Worm (Caenorhabditis elegans): Measurements from ENCODE around the gene fbxa-202.

Gene fbxa-202

ce11 chrV:6328897-6329296 is 1.8 kb downstream of the fbxa-202 start, which contains the start of gene T28C12.2:
Gene T28C12.2, plus strand, starts transcription at chrV:6329197.
- TF ChIP-seq tbx-2 (tag; optimal IDR thresholded peaks at IDR 0.05) (no peak), jun-1 (tag; optimal IDR thresholded peaks at IDR 0.05) (no peak), vab-15 (tag; optimal IDR thresholded peaks at IDR 0.05) (no peak), Y116A8C.19 (tag; optimal IDR thresholded peaks at IDR 0.05; ENCODE audit: borderline replicate concordance) (no peak), unc-86 (tag; optimal IDR thresholded peaks at IDR 0.05) (no peak), snu-23 (GFP tag; optimal IDR thresholded peaks at IDR 0.05) (no peak), efl-3 (GFP tag; optimal IDR thresholded peaks at IDR 0.05) (no peak), fos-1 (tag; optimal IDR thresholded peaks at IDR 0.05) (no peak), unc-30 (tag; optimal IDR thresholded peaks at IDR 0.05) (no peak)

ce11 chrV:6331607-6332006 is 4.5 kb downstream of the fbxa-202 start, which contains the start of gene T28C12.1:
Gene T28C12.1, plus strand, starts transcription at chrV:6331907.
- no peak for TF ChIP-seq nhr-237 (tag; optimal IDR thresholded peaks at IDR 0.05)

- TF ChIP-seq nhr-11 (tag; optimal IDR thresholded peaks at IDR 0.05) (no peak), ceh-88 (GFP tag; IDR thresholded peaks at IDR 0.05) (no peak), lsy-2 (tag; optimal IDR thresholded peaks at IDR 0.05) (no peak), sptf-1 (tag; optimal IDR thresholded peaks at IDR 0.05) (no peak), vab-15 (tag; optimal IDR thresholded peaks at IDR 0.05) (no peak)
Measured at ce11 chrV:6335226-6335625, 8.1 kb downstream of the fbxa-202 start.

- TF ChIP-seq efl-1 (optimal IDR thresholded peaks at IDR 0.05) (no peak), efl-1 (GFP tag; optimal IDR thresholded peaks at IDR 0.05 in 1 of 2) (peak in 1 of 2 experiments; percentile 87), nhr-71 (tag; optimal IDR thresholded peaks at IDR 0.05) (no peak)
Measured at ce11 chrV:6336108-6336507, 9.0 kb downstream of the fbxa-202 start, which contains the start of gene T28C12.6. Gene T28C12.6, minus strand, starts transcription at chrV:6336119.

ce11 chrV:6341078-6341638 is 14.1 kb downstream of the fbxa-202 start:
- TF ChIP-seq nhr-237 (tag; optimal IDR thresholded peaks at IDR 0.05) (no peak), lin-14 (GFP tag; optimal IDR thresholded peaks at IDR 0.05) (peak; percentile 89), nhr-77 (tag; optimal IDR thresholded peaks at IDR 0.05) (no peak), ceh-88 (GFP tag; IDR thresholded peaks at IDR 0.05) (no peak), nhr-71 (tag; optimal IDR thresholded peaks at IDR 0.05) (peak; percentile 43), fkh-8 (tag; optimal IDR thresholded peaks at IDR 0.05) (peak; percentile 1), ama-1 (optimal IDR thresholded peaks at IDR 0.05) (no peak), hlh-4 (tag; optimal IDR thresholded peaks at IDR 0.05) (no peak), snu-23 (GFP tag; optimal IDR thresholded peaks at IDR 0.05) (peak; percentile 15), nhr-19 (GFP tag; conservative IDR thresholded peaks at IDR 0.05) (no peak), fkh-10 (GFP tag; optimal IDR thresholded peaks at IDR 0.05) (peak; percentile 49), nhr-84 (tag; optimal IDR thresholded peaks at IDR 0.05) (no peak), ceh-82 (tag; optimal IDR thresholded peaks at IDR 0.05) (peak in 1 of 3 experiments; percentile 38), efl-1 (optimal IDR thresholded peaks at IDR 0.05) (no peak), efl-1 (GFP tag; optimal IDR thresholded peaks at IDR 0.05 in 1 of 2) (peak in 1 of 2 experiments; percentile 83), nhr-11 (tag; optimal IDR thresholded peaks at IDR 0.05) (no peak), hlh-17 (GFP tag; optimal IDR thresholded peaks at IDR 0.05; ENCODE audit: borderline replicate concordance) (no peak), tbx-2 (tag; optimal IDR thresholded peaks at IDR 0.05) (peak; percentile 9), nhr-90 (tag; optimal IDR thresholded peaks at IDR 0.05; ENCODE audit: poor library complexity) (no peak), nhr-85 (tag) (no peak), lsy-2 (tag; optimal IDR thresholded peaks at IDR 0.05) (peak in 1 of 2 experiments; percentile 33), nhr-47 (tag; optimal IDR thresholded peaks at IDR 0.05) (peak; percentile 29)

DNA sequence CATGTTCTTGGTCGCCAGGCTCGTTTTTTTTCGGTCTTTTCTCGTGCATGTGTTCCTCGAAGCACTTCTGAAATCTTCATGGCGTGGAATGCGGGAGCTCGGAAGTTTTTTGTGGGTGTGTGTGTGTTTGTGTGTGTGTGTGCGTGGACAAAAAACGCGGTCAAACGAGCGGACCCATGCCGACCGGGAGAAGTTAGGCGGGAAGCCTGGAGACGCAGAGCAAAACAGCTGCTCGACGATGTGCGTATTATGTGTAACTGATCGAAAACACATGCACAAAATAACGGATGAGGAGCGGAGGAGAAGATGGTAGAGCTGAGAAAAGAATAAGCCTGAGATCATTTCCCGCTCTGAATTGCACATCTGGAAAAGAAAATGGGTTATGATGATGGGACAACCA is 15.4 kb downstream of the fbxa-202 start:
- TF ChIP-seq mdl-1 (tag; optimal IDR thresholded peaks at IDR 0.05), result peak in 1 of 2 experiments; percentile 10
- TF ChIP-seq ztf-11 (tag; optimal IDR thresholded peaks at IDR 0.05), result no peak
- TF ChIP-seq tbx-2 (tag; optimal IDR thresholded peaks at IDR 0.05), result no peak
- TF ChIP-seq alr-1 (tag; optimal IDR thresholded peaks at IDR 0.05; ENCODE audit: borderline replicate concordance), result no peak
- TF ChIP-seq mep-1 (tag; optimal IDR thresholded peaks at IDR 0.05), result peak; percentile 28
- peak; percentile 32 for TF ChIP-seq snu-23 (GFP tag; optimal IDR thresholded peaks at IDR 0.05)
- TF ChIP-seq hlh-17 (GFP tag; optimal IDR thresholded peaks at IDR 0.05; ENCODE audit: borderline replicate concordance), result no peak
- TF ChIP-seq dsc-1 (tag; optimal IDR thresholded peaks at IDR 0.05), result peak; percentile 96
- TF ChIP-seq C16A3.4 (tag; optimal IDR thresholded peaks at IDR 0.05), result no peak
- TF ChIP-seq nhr-90 (tag; optimal IDR thresholded peaks at IDR 0.05; ENCODE audit: poor library complexity), result no peak
- no peak for TF ChIP-seq Y116A8C.19 (tag; optimal IDR thresholded peaks at IDR 0.05; ENCODE audit: borderline replicate concordance)
- TF ChIP-seq unc-130 (tag; optimal IDR thresholded peaks at IDR 0.05), result peak; percentile 15
- TF ChIP-seq lsy-2 (tag; optimal IDR thresholded peaks at IDR 0.05), result peak in 1 of 2 experiments; percentile 52
- TF ChIP-seq nhr-28 (tag; optimal IDR thresholded peaks at IDR 0.05), result no peak
- TF ChIP-seq elt-2 (tag; optimal IDR thresholded peaks at IDR 0.05), result no peak
- no peak for TF ChIP-seq C34B4.2 (tag; optimal IDR thresholded peaks at IDR 0.05)
- TF ChIP-seq rnt-1 (tag; optimal IDR thresholded peaks at IDR 0.05), result peak; percentile 72
- TF ChIP-seq isw-1 (GFP tag; IDR thresholded peaks at IDR 0.05), result no peak

All from whole organism, L1 larva.